Fruit fly (Drosophila melanogaster) whole organism, embryonic: Measurements from ENCODE around the gene wdb.

Experiments
- Awh ChIP-seq: fragments of 200-800 bp; sonication (Bioruptor generic); IDR thresholded peaks from 2 replicates; pipeline ENCODE4, ENCODE4 v1.3.6; 2022; ENCODE audit warnings: missing biosample characterization, missing genetic modification characterization
- BEAF-32 ChIP-seq: fragments of 200-800 bp; sonication (Bioruptor generic); optimal IDR thresholded peaks from 3 replicates; lab custom pipeline; 2017; ENCODE audit warnings: missing biosample characterization, missing genetic modification characterization, mild to moderate bottlenecking, moderate library complexity, missing genetic modification reagents
- Bdp1 ChIP-seq: fragments of 200-800 bp; sonication (Bioruptor generic); optimal IDR thresholded peaks from 3 replicates; lab custom pipeline; 2016; ENCODE audit warnings: missing biosample characterization, missing genetic modification characterization
- Bgb ChIP-seq: fragments of 200-800 bp; sonication (Bioruptor generic); IDR thresholded peaks from 2 replicates; pipeline ENCODE4 v1.3.6; 2022; ENCODE audit warnings: missing biosample characterization, missing genetic modification characterization; ENCODE audit not compliant: partially characterized antibody
- CG10274 ChIP-seq: fragments of 200-800 bp; sonication (Bioruptor generic); optimal IDR thresholded peaks from 3 replicates; lab custom pipeline; 2017; ENCODE audit warnings: missing biosample characterization, mild to moderate bottlenecking, missing genetic modification characterization
- CG10543 ChIP-seq: fragments of 200-800 bp; sonication (Bioruptor generic); optimal IDR thresholded peaks from 3 replicates; lab custom pipeline; 2017; ENCODE audit warnings: missing biosample characterization, mild to moderate bottlenecking, missing genetic modification characterization, moderate library complexity
- CG11093 ChIP-seq: fragments of 200-800 bp; sonication (Bioruptor generic); IDR thresholded peaks from 3 replicates; pipeline ENCODE4 v1.3.6; 2022; ENCODE audit warnings: missing biosample characterization, missing genetic modification characterization
- CG11456 ChIP-seq: fragments of 200-800 bp; sonication (Bioruptor generic); IDR thresholded peaks from 3 replicates; pipeline ENCODE4 v1.3.6; 2022; ENCODE audit warnings: missing biosample characterization, missing genetic modification characterization
- CG1233 ChIP-seq: fragments of 200-800 bp; sonication (Bioruptor generic); optimal IDR thresholded peaks from 4 replicates; lab custom pipeline; 2018; ENCODE audit warnings: missing biosample characterization, mild to moderate bottlenecking, missing genetic modification characterization
- CG13624 ChIP-seq: fragments of 200-800 bp; sonication (Bioruptor generic); optimal IDR thresholded peaks from 2 replicates; lab custom pipeline; 2016; ENCODE audit warnings: missing biosample characterization, missing genetic modification characterization
- CG15269 ChIP-seq: fragments of 200-800 bp; sonication (Bioruptor generic); optimal IDR thresholded peaks from 2 replicates; lab custom pipeline; 2018; ENCODE audit warnings: missing biosample characterization, mild to moderate bottlenecking, missing genetic modification characterization, moderate library complexity
- CG16813 ChIP-seq: fragments of 200-800 bp; sonication (Bioruptor generic); IDR thresholded peaks from 3 replicates; pipeline ENCODE4 v1.3.6; 2022; ENCODE audit warnings: missing biosample characterization, missing genetic modification characterization; ENCODE audit not compliant: partially characterized antibody
- CG17802 ChIP-seq: fragments of 200-800 bp; sonication (Bioruptor generic); optimal IDR thresholded peaks from 2 replicates; lab custom pipeline; 2018; ENCODE audit warnings: missing biosample characterization, mild to moderate bottlenecking, missing genetic modification characterization, moderate library complexity
- CG18262 ChIP-seq: fragments of 200-800 bp; optimal IDR thresholded peaks from 3 replicates; lab custom pipeline; 2019; ENCODE audit warnings: missing biosample characterization, mild to moderate bottlenecking, missing genetic modification characterization, moderate library complexity
- CG2202 ChIP-seq: fragments of 200-800 bp; sonication (Bioruptor generic); optimal IDR thresholded peaks from 2 replicates; lab custom pipeline; 2018; ENCODE audit warnings: missing biosample characterization, mild to moderate bottlenecking, missing genetic modification characterization
- CG2712 ChIP-seq: fragments of 200-800 bp; optimal IDR thresholded peaks from 3 replicates; lab custom pipeline; 2019; ENCODE audit warnings: missing biosample characterization, mild to moderate bottlenecking, missing genetic modification characterization, moderate library complexity
- CG2889 ChIP-seq: fragments of 200-800 bp; sonication (Bioruptor generic); IDR thresholded peaks from 3 replicates; pipeline ENCODE4 v1.3.6; 2022; ENCODE audit warnings: missing biosample characterization, missing genetic modification characterization
- CG30020 ChIP-seq: fragments of 200-800 bp; optimal IDR thresholded peaks from 2 replicates; lab custom pipeline; 2019; ENCODE audit warnings: missing biosample characterization, mild to moderate bottlenecking, missing genetic modification characterization, moderate library complexity
- CG30403 ChIP-seq: fragments of 200-800 bp; sonication (Bioruptor generic); optimal IDR thresholded peaks from 3 replicates; lab custom pipeline; 2016; ENCODE audit warnings: missing biosample characterization, missing genetic modification characterization
- CG3995 ChIP-seq: fragments of 200-800 bp; sonication (Bioruptor generic); optimal IDR thresholded peaks from 3 replicates; lab custom pipeline; 2016; ENCODE audit warnings: missing biosample characterization, missing genetic modification characterization
- CG4820 ChIP-seq: fragments of 200-800 bp; sonication (Bioruptor generic); optimal IDR thresholded peaks from 3 replicates; lab custom pipeline; 2016; ENCODE audit warnings: missing biosample characterization, missing genetic modification characterization
- CG7357 ChIP-seq: fragments of 200-800 bp; sonication (Bioruptor generic); IDR thresholded peaks from 3 replicates; pipeline ENCODE4 v1.3.6; 2022; ENCODE audit warnings: missing biosample characterization, missing genetic modification characterization
- CG7963 ChIP-seq: fragments of 200-800 bp; sonication (Bioruptor generic); IDR thresholded peaks from 3 replicates; pipeline ENCODE4 v1.3.6; 2022; ENCODE audit warnings: missing biosample characterization, missing genetic modification characterization; ENCODE audit not compliant: partially characterized antibody
- CG8089 ChIP-seq: fragments of 200-800 bp; sonication (Bioruptor generic); optimal IDR thresholded peaks from 3 replicates; lab custom pipeline; 2016; ENCODE audit warnings: missing biosample characterization, missing genetic modification characterization
- CG9876 ChIP-seq: fragments of 200-800 bp; sonication (Bioruptor generic); optimal IDR thresholded peaks from 2 replicates; lab custom pipeline; 2016; ENCODE audit warnings: missing biosample characterization, missing genetic modification characterization
- Camta ChIP-seq: fragments of 200-800 bp; sonication (Bioruptor generic); optimal IDR thresholded peaks from 2 replicates; lab custom pipeline; 2016; ENCODE audit warnings: missing biosample characterization, missing genetic modification characterization
- D ChIP-seq, 2 experiments: fragments of 200-800 bp in 1 of 2; fragments of >200 bp in 1 of 2; sonication (Bioruptor generic) in 1 of 2; optimal IDR thresholded peaks; 2 replicates in 1 of 2; 3 replicates in 1 of 2; lab custom pipeline; 2017; ENCODE audit warnings: mild to moderate bottlenecking in 1 of 2, missing biosample characterization in 1 of 2, missing genetic modification characterization in 1 of 2, missing genetic modification reagents in 1 of 2
- Fer2 ChIP-seq: fragments of 200-800 bp; sonication (Bioruptor generic); optimal IDR thresholded peaks from 2 replicates; lab custom pipeline; 2018; ENCODE audit warnings: missing biosample characterization, mild to moderate bottlenecking, missing genetic modification characterization, moderate library complexity
- Jarid2 ChIP-seq: fragments of 200-800 bp; sonication (Bioruptor generic); optimal IDR thresholded peaks from 3 replicates; lab custom pipeline; 2017; ENCODE audit warnings: mild to moderate bottlenecking, missing biosample characterization, missing genetic modification reagents, missing genetic modification characterization
- Lim3 ChIP-seq: fragments of 200-800 bp; sonication (Bioruptor generic); IDR thresholded peaks from 2 replicates; pipeline ENCODE4 v1.3.6; 2022; ENCODE audit warnings: missing biosample characterization, missing genetic modification characterization
- ab ChIP-seq: fragments of 200-800 bp; sonication (Bioruptor generic); optimal IDR thresholded peaks from 2 replicates; lab custom pipeline; 2016; ENCODE audit warnings: missing biosample characterization, missing genetic modification characterization
- ac ChIP-seq: fragments of 200-800 bp; sonication (Bioruptor generic); optimal IDR thresholded peaks from 3 replicates; lab custom pipeline; 2017; ENCODE audit warnings: missing biosample characterization, mild to moderate bottlenecking, missing genetic modification characterization
- ase ChIP-seq: fragments of 200-800 bp; sonication (Bioruptor generic); IDR thresholded peaks from 3 replicates; pipeline ENCODE4 v1.3.6; 2022; ENCODE audit warnings: missing biosample characterization, missing genetic modification characterization
- chif ChIP-seq, 2 experiments: fragments of 200-800 bp; sonication (Bioruptor generic); optimal IDR thresholded peaks; 3 replicates each; lab custom pipeline; 2016; ENCODE audit warnings: missing biosample characterization in 2 of 2, missing genetic modification characterization in 2 of 2
- dati ChIP-seq: fragments of 200-800 bp; sonication (Bioruptor generic); IDR thresholded peaks from 2 replicates; pipeline ENCODE4 v1.3.6; 2022; ENCODE audit warnings: missing biosample characterization, missing genetic modification characterization
- dmrt11E ChIP-seq: fragments of 200-800 bp; sonication (Bioruptor generic); optimal IDR thresholded peaks from 3 replicates; lab custom pipeline; 2018; ENCODE audit warnings: missing biosample characterization, mild to moderate bottlenecking, missing genetic modification characterization, moderate library complexity
- dpn ChIP-seq, 2 experiments: fragments of 200-800 bp; sonication (Bioruptor generic); optimal IDR thresholded peaks; 3 replicates each; lab custom pipeline; 2016; ENCODE audit warnings: missing biosample characterization in 2 of 2, missing genetic modification characterization in 2 of 2
- esg ChIP-seq: fragments of 200-800 bp; sonication (Bioruptor generic); conservative IDR thresholded peaks from 2 replicates; pipeline ENCODE4 v1.3.6; 2022; ENCODE audit warnings: missing biosample characterization, missing genetic modification characterization
- fru ChIP-seq: fragments of >200 bp; optimal IDR thresholded peaks from 2 replicates; lab custom pipeline; 2017
- grn ChIP-seq: fragments of 200-800 bp; sonication (Bioruptor generic); optimal IDR thresholded peaks from 3 replicates; lab custom pipeline; 2017; ENCODE audit warnings: missing biosample characterization, missing genetic modification characterization
- nerfin-2 ChIP-seq: fragments of 200-800 bp; sonication (Bioruptor generic); IDR thresholded peaks from 2 replicates; pipeline ENCODE4 v1.3.6; 2022; ENCODE audit warnings: missing biosample characterization, missing genetic modification characterization; ENCODE audit not compliant: partially characterized antibody
- onecut ChIP-seq: fragments of 200-800 bp; sonication (Bioruptor generic); IDR thresholded peaks from 2 replicates; pipeline ENCODE4 v1.3.6; 2022; ENCODE audit warnings: missing biosample characterization, missing genetic modification characterization
- peb ChIP-seq: fragments of 200-800 bp; sonication (Bioruptor generic); IDR thresholded peaks from 2 replicates; pipeline ENCODE4 v1.3.6; 2022; ENCODE audit warnings: missing biosample characterization, missing genetic modification characterization
- pnt ChIP-seq: fragments of 200-800 bp; sonication (Bioruptor generic); optimal IDR thresholded peaks from 3 replicates; lab custom pipeline; 2016; ENCODE audit warnings: missing biosample characterization, missing genetic modification characterization
- pros ChIP-seq: fragments of 200-800 bp; sonication (Bioruptor generic); optimal IDR thresholded peaks from 3 replicates; lab custom pipeline; 2019; ENCODE audit warnings: missing biosample characterization, mild to moderate bottlenecking, missing genetic modification characterization, moderate library complexity
- sob ChIP-seq: fragments of 200-800 bp; sonication (Bioruptor generic); IDR thresholded peaks from 2 replicates; pipeline ENCODE4 v1.3.6; 2022; ENCODE audit warnings: missing biosample characterization, missing genetic modification characterization
- sr ChIP-seq: fragments of 200-800 bp; sonication (Bioruptor generic); IDR thresholded peaks from 3 replicates; pipeline ENCODE4 v1.3.6; 2022; ENCODE audit warnings: missing biosample characterization, missing genetic modification characterization
- tgo ChIP-seq: fragments of 200-800 bp; sonication (Bioruptor generic); IDR thresholded peaks from 3 replicates; pipeline ENCODE4 v1.3.6; 2022; ENCODE audit warnings: missing biosample characterization, missing genetic modification characterization
- toy ChIP-seq: fragments of 200-800 bp; sonication (Bioruptor generic); IDR thresholded peaks from 2 replicates; pipeline ENCODE4 v1.3.6; 2022; ENCODE audit warnings: missing biosample characterization, missing genetic modification characterization
- twi ChIP-seq: fragments of 200-800 bp; optimal IDR thresholded peaks from 2 replicates; lab custom pipeline; 2019; ENCODE audit warnings: missing biosample characterization, mild to moderate bottlenecking, missing genetic modification characterization, moderate library complexity
- zen ChIP-seq: fragments of 200-800 bp; sonication (Bioruptor generic); optimal IDR thresholded peaks from 3 replicates; lab custom pipeline; 2018; ENCODE audit warnings: missing biosample characterization, mild to moderate bottlenecking, missing genetic modification characterization, moderate library complexity
- zfh2 ChIP-seq: fragments of 200-800 bp; sonication (Bioruptor generic); optimal IDR thresholded peaks from 2 replicates; lab custom pipeline; 2016; ENCODE audit warnings: missing biosample characterization, missing genetic modification characterization

wdb gene

DNA sequence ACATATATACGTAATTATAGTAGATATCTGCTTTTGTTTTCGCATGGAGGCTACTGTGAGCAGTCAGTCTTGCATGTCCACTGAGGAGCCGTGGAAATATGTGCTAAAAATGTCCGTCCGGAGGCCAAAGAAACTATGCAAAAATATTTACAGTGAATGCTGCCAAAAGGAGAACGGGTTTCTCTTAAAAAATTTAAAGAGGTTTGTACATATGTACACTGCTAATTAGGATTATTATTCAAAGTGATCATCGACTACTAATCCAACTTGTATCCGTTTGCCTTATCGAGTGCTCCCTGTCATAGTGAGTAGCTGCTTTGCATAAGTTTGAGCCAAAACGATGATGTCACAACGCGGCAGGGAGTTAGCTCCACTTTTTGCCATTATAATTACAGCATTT, 25.1 kb downstream of the wdb start (continued):
- TF ChIP-seq D (optimal IDR thresholded peaks at IDR 0.05; lab: Kevin White, UChicago) (no peak), D (GFP tag; optimal IDR thresholded peaks at IDR 0.05; lab: Kevin White, UChicago) (no peak), CG3995 (GFP tag; lab: Kevin White, UChicago) (peak; percentile 33), CG2889 (no peak), fru (lab: Kevin White, UChicago) (no peak), ab (GFP tag; lab: Kevin White, UChicago) (no peak), onecut (GFP tag; lab: Robert Waterston, UW) (no peak), CG11456 (GFP tag; lab: Robert Waterston, UW) (peak; percentile 78), CG16813 (GFP tag; lab: Robert Waterston, UW) (no peak), CG15269 (tag; lab: Kevin White, UChicago) (peak; percentile 52), sob (GFP tag; lab: Robert Waterston, UW) (peak; percentile 70), twi (tag; lab: Kevin White, UChicago) (no peak), CG10543 (GFP tag; lab: Kevin White, UChicago) (no peak), CG30020 (no peak), peb (GFP tag; lab: Robert Waterston, UW) (no peak), zfh2 (peak; percentile 54), CG2202 (no peak), CG7357 (no peak), CG9876 (GFP tag; lab: Kevin White, UChicago) (no peak), grn (no peak), tgo (peak; percentile 34; the same call in 2 of the 3 replicates), CG13624 (GFP tag; lab: Kevin White, UChicago) (peak; percentile 44), zen (tag; lab: Kevin White, UChicago) (no peak), BEAF-32 (GFP tag; lab: Kevin White, UChicago) (no peak), CG30403 (peak; percentile 51), chif (GFP tag; optimal IDR thresholded peaks at IDR 0.05; lab: Kevin White, UChicago) (no peak), nerfin-2 (GFP tag; lab: Robert Waterston, UW) (no peak), CG17802 (tag; lab: Kevin White, UChicago) (no peak), Bdp1 (no peak), pros (GFP tag; lab: Kevin White, UChicago) (no peak), ac (GFP tag; lab: Kevin White, UChicago) (no peak), CG2712 (peak; percentile 29), dati (GFP tag; lab: Robert Waterston, UW) (no peak), sr (GFP tag; lab: Robert Waterston, UW) (no peak), CG1233 (GFP tag; lab: Kevin White, UChicago) (no peak), esg (peak; percentile 33), CG7963 (GFP tag; lab: Robert Waterston, UW) (no peak), ase (GFP tag; lab: Robert Waterston, UW) (no peak; the same call in 2 of the 3 replicates), Fer2 (tag; lab: Kevin White, UChicago) (no peak), Camta (no peak), Bgb (GFP tag; lab: Robert Waterston, UW) (no peak), dmrt11E (no peak), CG18262 (peak; percentile 7), Lim3 (GFP tag; lab: Robert Waterston, UW) (no peak), Awh (GFP tag; lab: Robert Waterston, UW) (no peak), Jarid2 (GFP tag; lab: Kevin White, UChicago) (no peak), pnt (GFP tag; lab: Kevin White, UChicago) (no peak), CG4820 (GFP tag; lab: Kevin White, UChicago) (peak; percentile 2), CG11093 (GFP tag; lab: Robert Waterston, UW) (no peak), dpn (GFP tag; optimal IDR thresholded peaks at IDR 0.05; lab: Kevin White, UChicago) (peak; percentile 12 to 14), CG8089 (GFP tag; lab: Kevin White, UChicago) (no peak), toy (GFP tag; lab: Robert Waterston, UW) (peak; percentile 40; the same call in 1 of the 2 replicates), CG10274 (GFP tag; lab: Kevin White, UChicago) (no peak)
